Worm (Caenorhabditis elegans): Measurements from ENCODE around the gene jhdm-1.

DNA sequence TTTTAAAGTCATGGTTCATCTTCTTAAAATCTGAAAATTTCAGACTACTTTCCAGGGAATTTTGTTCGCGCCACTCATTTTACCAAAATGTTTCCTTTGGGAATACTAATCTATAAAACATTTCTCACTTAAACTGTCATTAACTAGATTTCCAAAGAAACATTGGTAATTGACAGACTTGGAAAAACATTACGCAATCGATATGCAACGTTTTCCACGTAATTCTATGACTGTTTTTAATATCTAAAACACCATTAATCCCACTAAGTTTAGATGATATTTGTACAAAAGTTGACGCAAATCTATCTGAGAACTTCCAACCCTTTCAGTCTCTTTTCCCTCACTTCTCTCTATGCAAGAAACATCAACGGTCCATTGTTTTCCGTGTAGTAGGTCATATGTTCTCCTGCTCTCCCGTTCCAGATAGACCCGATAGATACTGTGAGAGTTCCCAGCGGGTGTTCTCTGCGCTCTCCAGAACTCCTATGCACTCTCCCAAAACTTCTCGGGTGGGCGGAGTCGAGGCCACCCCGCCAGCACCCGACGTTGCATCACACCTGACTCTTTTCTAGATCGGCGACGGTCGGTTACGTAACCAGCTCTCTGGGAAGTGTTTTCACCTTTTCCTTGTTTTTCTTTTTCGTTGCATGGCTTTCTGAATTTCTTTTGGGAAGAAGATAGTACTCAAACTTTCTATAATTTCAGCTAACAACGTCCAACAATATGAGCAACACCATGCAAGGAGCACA, 24.1 kb downstream of the jhdm-1 start, which contains the start of gene zip-8:
- TF ChIP-seq nfya-2 (GFP tag; IDR thresholded peaks at IDR 0.05), result no peak
- no peak for TF ChIP-seq repo-1 (tag; optimal IDR thresholded peaks at IDR 0.05)
- TF ChIP-seq unc-62 (GFP tag; optimal IDR thresholded peaks at IDR 0.05), result no peak
- TF ChIP-seq dpl-1 (GFP tag; optimal IDR thresholded peaks at IDR 0.05), result no peak
- TF ChIP-seq fkh-3 (tag; optimal IDR thresholded peaks at IDR 0.05), result no peak
- no peak for TF ChIP-seq B0261.1 (tag; optimal IDR thresholded peaks at IDR 0.05)
- TF ChIP-seq ekl-4 (GFP tag; IDR thresholded peaks at IDR 0.05), result no peak
